Fruit fly (Drosophila melanogaster) whole organism, embryonic: ENCODE results near the gene Fie.

Experiments used
- Awh ChIP-seq: fragments of 200-800 bp; sonication (Bioruptor generic); IDR thresholded peaks from 2 replicates; pipeline ENCODE4, ENCODE4 v1.3.6; 2022; ENCODE audit warnings: missing biosample characterization, missing genetic modification characterization
- CG11093 ChIP-seq: fragments of 200-800 bp; sonication (Bioruptor generic); IDR thresholded peaks from 3 replicates; pipeline ENCODE4 v1.3.6; 2022; ENCODE audit warnings: missing biosample characterization, missing genetic modification characterization
- CG11247 ChIP-seq: fragments of 200-800 bp; sonication (Bioruptor generic); IDR thresholded peaks from 2 replicates; pipeline ENCODE4 v1.3.6; 2022; ENCODE audit warnings: missing biosample characterization, missing genetic modification characterization
- CG13296 ChIP-seq: fragments of 200-800 bp; sonication (Bioruptor generic); optimal IDR thresholded peaks from 3 replicates; lab custom pipeline; 2018; ENCODE audit warnings: missing biosample characterization, mild to moderate bottlenecking, missing genetic modification characterization
- CG15269 ChIP-seq: fragments of 200-800 bp; sonication (Bioruptor generic); optimal IDR thresholded peaks from 2 replicates; lab custom pipeline; 2018; ENCODE audit warnings: missing biosample characterization, mild to moderate bottlenecking, missing genetic modification characterization, moderate library complexity
- CG1647 ChIP-seq: fragments of 200-800 bp; sonication (Bioruptor generic); optimal IDR thresholded peaks from 3 replicates; lab custom pipeline; 2016; ENCODE audit warnings: missing biosample characterization, missing genetic modification characterization
- CG16815 ChIP-seq: fragments of 200-800 bp; sonication (Bioruptor generic); optimal IDR thresholded peaks from 3 replicates; lab custom pipeline; 2017; ENCODE audit warnings: missing biosample characterization, mild to moderate bottlenecking, missing genetic modification characterization
- CG17829 ChIP-seq: fragments of 200-800 bp; optimal IDR thresholded peaks from 2 replicates; lab custom pipeline; 2019; ENCODE audit warnings: missing biosample characterization, mild to moderate bottlenecking, missing genetic modification characterization, moderate library complexity
- CG1792 ChIP-seq: fragments of 200-800 bp; sonication (Bioruptor generic); optimal IDR thresholded peaks from 2 replicates; lab custom pipeline; 2016; ENCODE audit warnings: missing biosample characterization, missing genetic modification characterization
- CG2116 ChIP-seq: fragments of 200-800 bp; sonication (Bioruptor generic); optimal IDR thresholded peaks from 3 replicates; lab custom pipeline; 2018; ENCODE audit warnings: missing biosample characterization, mild to moderate bottlenecking, missing genetic modification characterization
- CG2875 ChIP-seq: fragments of 200-800 bp; sonication (Bioruptor generic); optimal IDR thresholded peaks from 2 replicates; lab custom pipeline; 2017; ENCODE audit warnings: missing biosample characterization, mild to moderate bottlenecking, missing genetic modification characterization, missing genetic modification reagents
- CG32532 ChIP-seq: fragments of 200-800 bp; sonication (Bioruptor generic); IDR thresholded peaks from 2 replicates; pipeline ENCODE4 v1.3.6; 2022; ENCODE audit warnings: missing biosample characterization, missing genetic modification characterization
- CG32767 ChIP-seq: fragments of 200-800 bp; sonication (Bioruptor generic); IDR thresholded peaks from 2 replicates; pipeline ENCODE4 v1.3.6; 2022; ENCODE audit warnings: missing biosample characterization, missing genetic modification characterization
- CG3281 ChIP-seq: fragments of 200-800 bp; sonication (Bioruptor generic); optimal IDR thresholded peaks from 3 replicates; lab custom pipeline; 2017; ENCODE audit warnings: missing biosample characterization, mild to moderate bottlenecking, missing genetic modification characterization
- CG42726 ChIP-seq: fragments of 200-800 bp; sonication (Bioruptor generic); IDR thresholded peaks from 2 replicates; pipeline ENCODE4 v1.3.6; 2022; ENCODE audit warnings: missing biosample characterization, missing genetic modification characterization; ENCODE audit not compliant: partially characterized antibody
- CG6654 ChIP-seq: fragments of 200-800 bp; sonication (Bioruptor generic); optimal IDR thresholded peaks from 2 replicates; lab custom pipeline; 2017; ENCODE audit warnings: missing biosample characterization, mild to moderate bottlenecking, missing genetic modification characterization
- CG7271 ChIP-seq: fragments of 200-800 bp; sonication (Bioruptor generic); optimal IDR thresholded peaks from 2 replicates; lab custom pipeline; 2018; ENCODE audit warnings: missing biosample characterization, mild to moderate bottlenecking, missing genetic modification characterization, moderate library complexity
- CG7786 ChIP-seq: fragments of 200-800 bp; sonication (Bioruptor generic); optimal IDR thresholded peaks from 2 replicates; lab custom pipeline; 2016; ENCODE audit warnings: missing biosample characterization, missing genetic modification characterization
- CG8924 ChIP-seq: fragments of 200-800 bp; optimal IDR thresholded peaks from 3 replicates; lab custom pipeline; 2019; ENCODE audit warnings: missing biosample characterization, mild to moderate bottlenecking, missing genetic modification characterization, moderate library complexity
- CG9215 ChIP-seq: fragments of 200-800 bp; sonication (Bioruptor generic); IDR thresholded peaks from 2 replicates; pipeline ENCODE4 v1.3.6; 2022; ENCODE audit warnings: missing biosample characterization, missing genetic modification characterization
- Dip2 ChIP-seq: fragments of 200-800 bp; sonication (Bioruptor generic); IDR thresholded peaks from 2 replicates; pipeline ENCODE4 v1.3.6; 2022; ENCODE audit warnings: missing biosample characterization, missing genetic modification characterization
- Jarid2 ChIP-seq: fragments of 200-800 bp; sonication (Bioruptor generic); optimal IDR thresholded peaks from 3 replicates; lab custom pipeline; 2017; ENCODE audit warnings: mild to moderate bottlenecking, missing biosample characterization, missing genetic modification reagents, missing genetic modification characterization
- MTF-1 ChIP-seq: fragments of 200-800 bp; sonication (Bioruptor generic); optimal IDR thresholded peaks from 2 replicates; lab custom pipeline; 2018; ENCODE audit warnings: missing biosample characterization, mild to moderate bottlenecking, missing genetic modification characterization, borderline replicate concordance
- Neu2 ChIP-seq: fragments of 200-800 bp; sonication (Bioruptor generic); optimal IDR thresholded peaks from 3 replicates; lab custom pipeline; 2016; ENCODE audit warnings: missing biosample characterization, missing genetic modification characterization, borderline replicate concordance
- Oaz ChIP-seq: fragments of 200-800 bp; sonication (Bioruptor generic); IDR thresholded peaks from 2 replicates; pipeline ENCODE4 v1.3.6; 2022; ENCODE audit warnings: missing biosample characterization, missing genetic modification characterization
- Ssrp ChIP-seq: fragments of 200-800 bp; sonication (Bioruptor generic); optimal IDR thresholded peaks from 2 replicates; lab custom pipeline; 2018; ENCODE audit warnings: missing biosample characterization, mild to moderate bottlenecking, missing genetic modification characterization, moderate library complexity
- TFAM ChIP-seq: fragments of 200-800 bp; sonication (Bioruptor generic); optimal IDR thresholded peaks from 2 replicates; lab custom pipeline; 2017; ENCODE audit warnings: missing biosample characterization, missing genetic modification characterization, inconsistent platforms
- Vsx1 ChIP-seq: fragments of 200-800 bp; sonication (Bioruptor generic); optimal IDR thresholded peaks from 2 replicates; lab custom pipeline; 2017; ENCODE audit warnings: missing biosample characterization, mild to moderate bottlenecking, missing genetic modification characterization, missing genetic modification reagents
- da ChIP-seq: fragments of 200-800 bp; sonication (Bioruptor generic); optimal IDR thresholded peaks from 2 replicates; lab custom pipeline; 2016; ENCODE audit warnings: missing biosample characterization, missing genetic modification characterization
- eve ChIP-seq, 2 experiments: fragments of >200 bp; optimal IDR thresholded peaks; 2 replicates each; lab custom pipeline; 2017; ENCODE audit warnings: missing biosample characterization in 2 of 2, missing genetic modification characterization in 2 of 2
- eyg ChIP-seq: fragments of 200-800 bp; sonication (Bioruptor generic); optimal IDR thresholded peaks from 3 replicates; lab custom pipeline; 2016; ENCODE audit warnings: missing biosample characterization, missing genetic modification characterization
- fd102C ChIP-seq: fragments of 200-800 bp; sonication (Bioruptor generic); optimal IDR thresholded peaks from 2 replicates; lab custom pipeline; 2018; ENCODE audit warnings: missing biosample characterization, mild to moderate bottlenecking, missing genetic modification characterization, moderate library complexity
- grn ChIP-seq: fragments of 200-800 bp; sonication (Bioruptor generic); optimal IDR thresholded peaks from 3 replicates; lab custom pipeline; 2017; ENCODE audit warnings: missing biosample characterization, missing genetic modification characterization
- gro ChIP-seq: fragments of 200-800 bp; sonication (Bioruptor generic); optimal IDR thresholded peaks from 2 replicates; lab custom pipeline; 2016; ENCODE audit warnings: missing biosample characterization, missing genetic modification characterization
- hkb ChIP-seq, 2 experiments: fragments of 200-800 bp in 1 of 2; fragments of >200 bp in 1 of 2; sonication (Bioruptor generic) in 1 of 2; IDR thresholded peaks in 1 of 2; optimal IDR thresholded peaks in 1 of 2; 2 replicates each; pipeline versions ENCODE4 v1.3.6 to Lab custom; 2017 to 2022; ENCODE audit warnings: missing biosample characterization in 1 of 2, missing genetic modification characterization in 1 of 2
- kah ChIP-seq: fragments of 200-800 bp; sonication (Bioruptor generic); optimal IDR thresholded peaks from 2 replicates; lab custom pipeline; 2018; ENCODE audit warnings: missing biosample characterization, mild to moderate bottlenecking, missing genetic modification characterization
- klu ChIP-seq: fragments of 200-800 bp; sonication (Bioruptor generic); IDR thresholded peaks from 2 replicates; pipeline ENCODE4 v1.3.6; 2022; ENCODE audit warnings: missing biosample characterization, missing genetic modification characterization
- kni ChIP-seq: fragments of 200-800 bp; sonication (Bioruptor generic); optimal IDR thresholded peaks from 3 replicates; lab custom pipeline; 2017; ENCODE audit warnings: mild to moderate bottlenecking, missing biosample characterization, missing genetic modification reagents, missing genetic modification characterization
- luna ChIP-seq: fragments of 200-800 bp; sonication (Bioruptor generic); optimal IDR thresholded peaks from 2 replicates; lab custom pipeline; 2016; ENCODE audit warnings: missing biosample characterization, missing genetic modification characterization
- nerfin-1 ChIP-seq: fragments of 200-800 bp; sonication (Bioruptor generic); optimal IDR thresholded peaks from 3 replicates; lab custom pipeline; 2019; ENCODE audit warnings: missing biosample characterization, mild to moderate bottlenecking, missing genetic modification characterization, moderate library complexity
- rib ChIP-seq: fragments of 200-800 bp; sonication (Bioruptor generic); IDR thresholded peaks from 2 replicates; pipeline ENCODE4 v1.3.6; 2022; ENCODE audit warnings: missing biosample characterization, missing genetic modification characterization
- salm ChIP-seq: fragments of 200-800 bp; sonication (Bioruptor generic); optimal IDR thresholded peaks from 2 replicates; lab custom pipeline; 2018; ENCODE audit warnings: missing biosample characterization, mild to moderate bottlenecking, missing genetic modification characterization
- sima ChIP-seq: fragments of 200-800 bp; sonication (Bioruptor generic); optimal IDR thresholded peaks from 2 replicates; lab custom pipeline; 2016; ENCODE audit warnings: missing biosample characterization, missing genetic modification characterization
- slbo ChIP-seq: fragments of 200-800 bp; sonication (Bioruptor generic); IDR thresholded peaks from 2 replicates; pipeline ENCODE4 v1.3.6; 2022; ENCODE audit warnings: missing biosample characterization, missing genetic modification characterization
- so ChIP-seq: fragments of 200-800 bp; sonication (Bioruptor generic); IDR thresholded peaks from 3 replicates; pipeline ENCODE4 v1.3.6; 2022; ENCODE audit warnings: missing biosample characterization, missing genetic modification characterization
- sqz ChIP-seq: fragments of 200-800 bp; sonication (Bioruptor generic); optimal IDR thresholded peaks from 3 replicates; lab custom pipeline; 2018; ENCODE audit warnings: missing biosample characterization, mild to moderate bottlenecking, missing genetic modification characterization
- tna ChIP-seq: fragments of 200-800 bp; sonication (Bioruptor generic); IDR thresholded peaks from 2 replicates; pipeline ENCODE4 v1.3.6; 2022; ENCODE audit warnings: missing biosample characterization, missing genetic modification characterization; ENCODE audit not compliant: partially characterized antibody
- unc-4 ChIP-seq: fragments of 200-800 bp; sonication (Bioruptor generic); IDR thresholded peaks from 2 replicates; pipeline ENCODE4 v1.3.6; 2022; ENCODE audit warnings: missing biosample characterization, missing genetic modification characterization; ENCODE audit not compliant: partially characterized antibody
- wek ChIP-seq: fragments of 200-800 bp; sonication (Bioruptor generic); optimal IDR thresholded peaks from 3 replicates; lab custom pipeline; 2018; ENCODE audit warnings: missing biosample characterization, mild to moderate bottlenecking, missing genetic modification characterization, moderate library complexity
- zfh2 ChIP-seq: fragments of 200-800 bp; sonication (Bioruptor generic); optimal IDR thresholded peaks from 2 replicates; lab custom pipeline; 2016; ENCODE audit warnings: missing biosample characterization, missing genetic modification characterization

Fie gene

dm6 chr3L:3892154-3892624 lies at the start of gene Fie (continued):
- TF ChIP-seq Neu2, result no peak
- no peak for TF ChIP-seq kah (GFP tag; lab: Kevin White, UChicago)
- no peak for TF ChIP-seq CG7271 (tag; lab: Kevin White, UChicago)
- peak; percentile 31 for TF ChIP-seq grn (GFP tag; lab: Kevin White, UChicago)
- TF ChIP-seq slbo (GFP tag; lab: Robert Waterston, UW), result peak; percentile 65
- TF ChIP-seq CG1792 (GFP tag; lab: Kevin White, UChicago), result no peak
- TF ChIP-seq unc-4 (GFP tag; lab: Robert Waterston, UW), result no peak
- no peak for TF ChIP-seq eve (GFP tag; optimal IDR thresholded peaks at IDR 0.05; lab: Kevin White, UChicago)
- TF ChIP-seq Ssrp (tag; lab: Kevin White, UChicago), result peak; percentile 66
- TF ChIP-seq CG9215 (GFP tag; lab: Robert Waterston, UW), result peak; percentile 43; the same call in 1 of the 2 replicates
- TF ChIP-seq CG3281 (GFP tag; lab: Kevin White, UChicago), result peak; percentile 78
- no peak for TF ChIP-seq CG11247 (GFP tag; lab: Robert Waterston, UW)
- no peak for TF ChIP-seq fd102C (GFP tag; lab: Kevin White, UChicago)
- TF ChIP-seq klu, result no peak
- no peak for TF ChIP-seq gro
- TF ChIP-seq Vsx1, result peak; percentile 6
- TF ChIP-seq hkb (optimal IDR thresholded peaks at IDR 0.05; lab: Kevin White, UChicago), result no peak
- TF ChIP-seq hkb (GFP tag; IDR thresholded peaks at IDR 0.05; lab: Robert Waterston, UW), result peak; percentile 53
- TF ChIP-seq eyg (GFP tag; lab: Kevin White, UChicago), result no peak
- no peak for TF ChIP-seq sima (GFP tag; lab: Kevin White, UChicago)
- no peak for TF ChIP-seq luna (GFP tag; lab: Kevin White, UChicago)
- peak; percentile 31 for TF ChIP-seq CG17829 (tag; lab: Kevin White, UChicago)
- TF ChIP-seq TFAM, result no peak
- TF ChIP-seq CG15269 (tag; lab: Kevin White, UChicago), result peak; percentile 78
- TF ChIP-seq CG13296 (GFP tag; lab: Kevin White, UChicago), result peak; percentile 63
- TF ChIP-seq salm (tag; lab: Kevin White, UChicago), result no peak
- TF ChIP-seq Dip2 (GFP tag; lab: Robert Waterston, UW), result no peak
- no peak for TF ChIP-seq wek (GFP tag; lab: Kevin White, UChicago)
- TF ChIP-seq zfh2 (GFP tag; lab: Kevin White, UChicago), result peak; percentile 34
- no peak for TF ChIP-seq Oaz
- no peak for TF ChIP-seq CG11093 (GFP tag; lab: Robert Waterston, UW)
- TF ChIP-seq rib (GFP tag; lab: Robert Waterston, UW), result no peak
- TF ChIP-seq CG42726 (GFP tag; lab: Robert Waterston, UW), result no peak
- peak; percentile 58; the same call in 1 of the 2 replicates for TF ChIP-seq CG32767 (GFP tag; lab: Robert Waterston, UW)
- no peak for TF ChIP-seq Jarid2 (GFP tag; lab: Kevin White, UChicago)
- TF ChIP-seq CG6654 (GFP tag; lab: Kevin White, UChicago), result no peak
- TF ChIP-seq MTF-1 (GFP tag; lab: Kevin White, UChicago), result no peak
- TF ChIP-seq CG7786, result peak; percentile 41
- TF ChIP-seq CG8924 (tag; lab: Kevin White, UChicago), result peak; percentile 84
- TF ChIP-seq sqz, result peak; percentile 44
- TF ChIP-seq CG1647 (GFP tag; lab: Kevin White, UChicago), result no peak
- 0 out of 2 replicates have a peak, but pooled peaks have one; percentile 16 for TF ChIP-seq Awh (GFP tag; lab: Robert Waterston, UW)
- peak; percentile 39 for TF ChIP-seq CG16815 (GFP tag; lab: Kevin White, UChicago)
- TF ChIP-seq CG2116 (GFP tag; lab: Kevin White, UChicago), result peak; percentile 1
- 0 out of 3 replicates have a peak, but pooled peaks have one; percentile 56 for TF ChIP-seq so (GFP tag; lab: Robert Waterston, UW)
- peak; percentile 38 for TF ChIP-seq nerfin-1 (tag; lab: Kevin White, UChicago)
- no peak for TF ChIP-seq tna (GFP tag; lab: Robert Waterston, UW)
- peak; percentile 63 for TF ChIP-seq CG32532 (GFP tag; lab: Robert Waterston, UW)
- no peak for TF ChIP-seq kni (GFP tag; lab: Kevin White, UChicago)
- TF ChIP-seq da, result no peak
- peak; percentile 3 for TF ChIP-seq CG2875 (GFP tag; lab: Kevin White, UChicago)
